Fruit fly (Drosophila melanogaster) whole organism, wandering third instar larva: Measurements from ENCODE around the gene CG17734.

Experiments used
- Dfd ChIP-seq: fragments of >200 bp; optimal IDR thresholded peaks from 2 replicates; lab custom pipeline; 2017; ENCODE audit warnings: missing biosample characterization, missing genetic modification characterization
- br ChIP-seq: fragments of 200-800 bp; sonication (Bioruptor generic); optimal IDR thresholded peaks from 2 replicates; lab custom pipeline; 2016; ENCODE audit warnings: missing biosample characterization, missing genetic modification characterization
- fru ChIP-seq: fragments of 200-800 bp; sonication (Bioruptor generic); optimal IDR thresholded peaks from 3 replicates; lab custom pipeline; 2016; ENCODE audit warnings: missing biosample characterization, mild to moderate bottlenecking, missing genetic modification characterization
- h ChIP-seq: fragments of 200-800 bp; sonication (Bioruptor generic); optimal IDR thresholded peaks from 3 replicates; lab custom pipeline; 2016; ENCODE audit warnings: missing biosample characterization, mild to moderate bottlenecking, missing genetic modification characterization
- psq ChIP-seq: fragments of 200-800 bp; sonication (Bioruptor generic); optimal IDR thresholded peaks from 3 replicates; lab custom pipeline; 2017; ENCODE audit warnings: missing biosample characterization, mild to moderate bottlenecking, missing genetic modification characterization, moderate library complexity
- sage ChIP-seq: fragments of 200-800 bp; sonication (Bioruptor generic); optimal IDR thresholded peaks from 2 replicates; lab custom pipeline; 2016; ENCODE audit warnings: missing biosample characterization, mild to moderate bottlenecking, missing genetic modification characterization

DNA sequence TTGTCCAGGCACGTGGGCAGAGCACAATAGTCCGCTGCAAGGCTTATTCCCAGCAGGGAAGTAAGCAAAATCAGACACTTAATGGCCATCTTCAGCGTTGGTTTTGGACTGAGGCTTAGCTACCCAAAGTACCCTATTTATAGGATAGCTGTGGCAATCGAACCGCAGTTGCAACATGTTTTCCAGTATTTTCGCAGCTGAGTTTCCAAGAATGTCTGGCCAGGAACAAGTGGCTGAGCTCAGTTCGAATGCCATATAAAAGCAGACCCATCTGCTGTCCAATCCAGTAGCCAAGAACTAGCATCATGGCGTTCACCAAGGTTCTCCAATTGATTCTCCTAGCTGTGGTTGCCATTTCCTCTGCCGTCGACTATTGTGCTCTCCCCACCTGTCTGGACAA, 2.9 kb downstream of the CG17734 start, which contains the start of the genes scpr-B and scpr-A:
- TF ChIP-seq h (GFP tag; lab: Kevin White, UChicago) = no peak
- no peak for TF ChIP-seq fru (GFP tag; lab: Kevin White, UChicago)
- TF ChIP-seq br (GFP tag; lab: Kevin White, UChicago) = no peak
- no peak for TF ChIP-seq sage (GFP tag; lab: Kevin White, UChicago)
- no peak for TF ChIP-seq psq (GFP tag; lab: Kevin White, UChicago)
- no peak for TF ChIP-seq Dfd (GFP tag; lab: Kevin White, UChicago)
